Worm (Caenorhabditis elegans): ENCODE results near the gene cyb-1.

cyb-1 gene

DNA sequence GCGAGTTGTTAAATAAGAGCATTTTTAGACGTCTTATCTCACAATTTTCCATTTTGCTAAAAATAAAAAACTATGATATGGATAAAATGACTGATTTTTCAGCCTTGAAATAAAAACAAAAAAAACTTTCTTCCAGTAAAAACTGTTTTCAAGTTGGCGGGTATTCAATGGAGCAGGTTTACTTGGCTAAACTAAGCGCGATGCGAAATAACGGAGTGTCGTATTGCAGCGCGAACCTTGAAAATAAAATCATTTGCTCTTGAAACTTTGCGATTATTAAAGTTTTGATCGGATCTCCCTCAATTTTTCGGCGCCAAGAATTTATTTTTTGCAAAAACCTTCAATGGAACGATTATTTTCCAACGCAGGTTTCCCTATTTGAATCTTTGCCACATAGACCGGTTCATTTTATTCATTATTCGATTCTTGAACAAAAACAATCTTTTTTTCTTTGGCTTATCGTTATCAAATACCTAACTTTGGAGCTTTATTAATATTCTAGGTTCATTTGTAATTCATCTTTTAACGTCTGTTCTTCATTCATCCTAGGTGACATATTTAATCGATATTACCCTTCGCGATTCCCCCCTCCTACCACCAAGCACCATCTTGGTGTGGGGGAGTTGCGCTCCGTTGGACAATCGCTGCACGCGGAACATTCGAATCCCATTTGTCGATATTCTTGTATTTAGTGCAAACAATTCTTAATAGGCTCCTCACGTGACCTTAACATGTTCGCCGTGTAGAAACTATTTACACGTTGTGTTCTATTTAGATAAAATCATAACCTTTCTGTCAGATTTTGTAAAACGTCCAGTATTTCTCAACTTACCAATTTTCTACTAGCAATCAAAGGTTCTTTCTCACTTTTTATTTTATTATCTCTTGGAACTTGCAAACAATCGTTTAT is at the start of gene cyb-1, which contains the start of gene orc-5:
cyb-1 (plus strand) TSS at position 690 of the 910 bp plus-strand sequence.
orc-5 (minus strand) TSS at position 62 of the 910 bp plus-strand sequence.
- TF ChIP-seq fos-1 (tag; optimal IDR thresholded peaks at IDR 0.05) (no peak), mdl-1 (tag; optimal IDR thresholded peaks at IDR 0.05) (peak in 1 of 2 experiments; percentile 8), nhr-28 (tag; optimal IDR thresholded peaks at IDR 0.05) (no peak), nhr-11 (tag; optimal IDR thresholded peaks at IDR 0.05) (no peak), zfp-2 (tag; optimal IDR thresholded peaks at IDR 0.05) (no peak), tag-97 (GFP tag; IDR thresholded peaks at IDR 0.05) (no peak), snpc-1.2 (GFP tag; IDR thresholded peaks at IDR 0.05) (no peak), daf-8 (GFP tag; IDR thresholded peaks at IDR 0.05) (no peak), nhr-41 (GFP tag; IDR thresholded peaks at IDR 0.05) (no peak), hmg-1.1 (GFP tag; IDR thresholded peaks at IDR 0.05) (peak; percentile 51), saeg-2 (GFP tag; IDR thresholded peaks at IDR 0.05) (no peak), ceh-28 (tag; optimal IDR thresholded peaks at IDR 0.05) (no peak), nhr-25 (tag; optimal IDR thresholded peaks at IDR 0.05; ENCODE audit: borderline replicate concordance, insufficient read depth) (no peak), F44E2.7 (GFP tag; IDR thresholded peaks at IDR 0.05) (no peak), Y105C5A.15 (GFP tag; IDR thresholded peaks at IDR 0.05) (no peak), Y5F2A.4 (GFP tag; optimal IDR thresholded peaks at IDR 0.05) (no peak), vab-7 (GFP tag; IDR thresholded peaks at IDR 0.05) (no peak), nhr-48 (tag; optimal IDR thresholded peaks at IDR 0.05) (no peak), lin-29 (GFP tag; IDR thresholded peaks at IDR 0.05) (no peak), D1046.2 (GFP tag; IDR thresholded peaks at IDR 0.05) (no peak), nhr-237 (tag; optimal IDR thresholded peaks at IDR 0.05) (no peak), ztf-7 (tag; optimal IDR thresholded peaks at IDR 0.05) (no peak), nhr-102 (tag; optimal IDR thresholded peaks at IDR 0.05) (no peak), mdt-29 (GFP tag; IDR thresholded peaks at IDR 0.05) (no peak), aha-1 (tag) (peak; percentile 94), gei-8 (GFP tag; optimal IDR thresholded peaks at IDR 0.05) (no peak), lin-38 (GFP tag; IDR thresholded peaks at IDR 0.05) (no peak), cey-2 (tag; optimal IDR thresholded peaks at IDR 0.05; ENCODE audit: borderline replicate concordance, insufficient read depth) (no peak), nhr-111 (GFP tag; optimal IDR thresholded peaks at IDR 0.05) (no peak), dmd-9 (GFP tag; IDR thresholded peaks at IDR 0.05) (no peak), jun-1 (tag; optimal IDR thresholded peaks at IDR 0.05) (no peak), dve-1 (tag; optimal IDR thresholded peaks at IDR 0.05; ENCODE audit: insufficient read depth) (no peak), F49E8.2 (tag; optimal IDR thresholded peaks at IDR 0.05; ENCODE audit: borderline replicate concordance) (no peak), lsy-2 (tag; optimal IDR thresholded peaks at IDR 0.05) (peak in 1 of 2 experiments; percentile 85), ZK546.5 (tag; optimal IDR thresholded peaks at IDR 0.05) (no peak), nhr-6 (tag; optimal IDR thresholded peaks at IDR 0.05) (peak; percentile 67), nhr-77 (tag; optimal IDR thresholded peaks at IDR 0.05) (no peak), daf-12 (tag; optimal IDR thresholded peaks at IDR 0.05) (no peak), pqm-1 (tag; optimal IDR thresholded peaks at IDR 0.05) (no peak), hif-1 (tag; optimal IDR thresholded peaks at IDR 0.05) (no peak), hlh-11 (tag; optimal IDR thresholded peaks at IDR 0.05) (peak; percentile 9), madf-9 (GFP tag; conservative IDR thresholded peaks at IDR 0.05) (no peak), spr-1 (tag; optimal IDR thresholded peaks at IDR 0.05) (no peak), lin-1 (GFP tag; IDR thresholded peaks at IDR 0.05) (no peak), lin-15B (tag; optimal IDR thresholded peaks at IDR 0.05) (peak; percentile 39), mxl-2 (GFP tag; conservative IDR thresholded peaks at IDR 0.05) (no peak), madf-5 (GFP tag; IDR thresholded peaks at IDR 0.05) (no peak), egl-27 (tag; optimal IDR thresholded peaks at IDR 0.05) (no peak), duxl-1 (tag; optimal IDR thresholded peaks at IDR 0.05; ENCODE audit: poor library complexity) (no peak)

Measured in whole organism, L4 larva.